Worm (Caenorhabditis elegans): Measurements from ENCODE around the gene T13B5.9.
A peak's percentile ranks its signal among the peaks of the same experiment; 100 is the strongest.

Gene T13B5.9

ce11 chrII:1104409-1104808, at the start of gene T13B5.9:
TSS of gene T13B5.9 (minus strand) at chrII:1104509.
- TF ChIP-seq drap-1 (GFP tag; optimal IDR thresholded peaks at IDR 0.05), result no peak
- TF ChIP-seq mab-5 (tag; optimal IDR thresholded peaks at IDR 0.05), result no peak
- no peak for TF ChIP-seq ham-2 (GFP tag; optimal IDR thresholded peaks at IDR 0.05)
- TF ChIP-seq bed-3 (GFP tag; optimal IDR thresholded peaks at IDR 0.05), result no peak
- TF ChIP-seq mep-1 (tag; optimal IDR thresholded peaks at IDR 0.05), result no peak

ce11 chrII:1153299-1153698, 49.0 kb upstream of the T13B5.9 start:
- TF ChIP-seq snpc-4 (tag; optimal IDR thresholded peaks at IDR 0.05), result no peak
- TF ChIP-seq hlh-1 (tag; optimal IDR thresholded peaks at IDR 0.05), result no peak
- TF ChIP-seq nhr-237 (tag; optimal IDR thresholded peaks at IDR 0.05), result no peak
- no peak for TF ChIP-seq elt-1 (tag; optimal IDR thresholded peaks at IDR 0.05; ENCODE audit: borderline replicate concordance, insufficient read depth)
- no peak for TF ChIP-seq ham-2 (GFP tag; optimal IDR thresholded peaks at IDR 0.05)
- no peak for TF ChIP-seq M03D4.4 (tag; optimal IDR thresholded peaks at IDR 0.05)
- TF ChIP-seq unc-39 (tag; optimal IDR thresholded peaks at IDR 0.05), result no peak
- TF ChIP-seq lin-32 (GFP tag; optimal IDR thresholded peaks at IDR 0.05), result no peak
- TF ChIP-seq pha-4 (tag; optimal IDR thresholded peaks at IDR 0.05), result no peak
- TF ChIP-seq ceh-83 (GFP tag; optimal IDR thresholded peaks at IDR 0.05), result no peak

ce11 chrII:1152732-1153131, 48.4 kb upstream of the T13B5.9 start:
- TF ChIP-seq ceh-83 (GFP tag; optimal IDR thresholded peaks at IDR 0.05) (no peak), M03D4.4 (tag; optimal IDR thresholded peaks at IDR 0.05) (no peak), tbx-8 (GFP tag; optimal IDR thresholded peaks at IDR 0.05) (no peak), bed-3 (GFP tag; optimal IDR thresholded peaks at IDR 0.05) (no peak), mls-2 (tag; optimal IDR thresholded peaks at IDR 0.05) (no peak), sptf-1 (tag; optimal IDR thresholded peaks at IDR 0.05) (no peak), blmp-1 (tag; optimal IDR thresholded peaks at IDR 0.05) (no peak), lin-32 (GFP tag; optimal IDR thresholded peaks at IDR 0.05) (no peak), lin-13 (tag; optimal IDR thresholded peaks at IDR 0.05) (no peak), sem-2 (GFP tag; optimal IDR thresholded peaks at IDR 0.05) (no peak), ceh-39 (tag; optimal IDR thresholded peaks at IDR 0.05) (no peak), unc-39 (tag; optimal IDR thresholded peaks at IDR 0.05) (no peak), nhr-12 (tag; optimal IDR thresholded peaks at IDR 0.05) (no peak), unc-120 (tag; optimal IDR thresholded peaks at IDR 0.05; ENCODE audit: poor library complexity, severe bottlenecking) (no peak), ceh-43 (GFP tag; optimal IDR thresholded peaks at IDR 0.05) (no peak)

ce11 chrII:1151810-1152209, 47.5 kb upstream of the T13B5.9 start:
- TF ChIP-seq pha-4 (tag; optimal IDR thresholded peaks at IDR 0.05) (no peak), nhr-2 (tag; optimal IDR thresholded peaks at IDR 0.05) (no peak), lin-32 (GFP tag; optimal IDR thresholded peaks at IDR 0.05) (no peak), hlh-1 (tag; optimal IDR thresholded peaks at IDR 0.05) (no peak), bed-3 (GFP tag; optimal IDR thresholded peaks at IDR 0.05) (no peak), elt-1 (tag; optimal IDR thresholded peaks at IDR 0.05; ENCODE audit: borderline replicate concordance, insufficient read depth) (no peak)

ce11 chrII:1149390-1149789, 45.1 kb upstream of the T13B5.9 start:
- TF ChIP-seq ces-1 (GFP tag; optimal IDR thresholded peaks at IDR 0.05) (no peak), elt-1 (tag; optimal IDR thresholded peaks at IDR 0.05; ENCODE audit: borderline replicate concordance, insufficient read depth) (no peak), drap-1 (GFP tag; optimal IDR thresholded peaks at IDR 0.05) (no peak), ceh-83 (GFP tag; optimal IDR thresholded peaks at IDR 0.05) (no peak), bed-3 (GFP tag; optimal IDR thresholded peaks at IDR 0.05) (no peak), mls-2 (tag; optimal IDR thresholded peaks at IDR 0.05) (no peak), blmp-1 (tag; optimal IDR thresholded peaks at IDR 0.05) (no peak), lin-32 (GFP tag; optimal IDR thresholded peaks at IDR 0.05) (no peak), nhr-76 (tag; optimal IDR thresholded peaks at IDR 0.05) (no peak), nhr-237 (tag; optimal IDR thresholded peaks at IDR 0.05) (no peak), sptf-1 (tag; optimal IDR thresholded peaks at IDR 0.05) (no peak), nhr-2 (tag; optimal IDR thresholded peaks at IDR 0.05) (no peak)

ce11 chrII:1143173-1143738, 38.9 kb upstream of the T13B5.9 start:
- peak; percentile 58 for TF ChIP-seq zip-8 (tag; optimal IDR thresholded peaks at IDR 0.05)
- no peak for TF ChIP-seq elt-1 (tag; optimal IDR thresholded peaks at IDR 0.05; ENCODE audit: borderline replicate concordance, insufficient read depth)
- no peak for TF ChIP-seq cnd-1 (tag; optimal IDR thresholded peaks at IDR 0.05)

All from whole organism, mixed stage, embryonic.